Worm (Caenorhabditis elegans): ENCODE measurements around the gene R07H5.11.
"Not testable (repeated sequence)": the region's sequence is repeated elsewhere in the genome, so short reads cannot be mapped to it uniquely, and the experiment has no call there.

DNA sequence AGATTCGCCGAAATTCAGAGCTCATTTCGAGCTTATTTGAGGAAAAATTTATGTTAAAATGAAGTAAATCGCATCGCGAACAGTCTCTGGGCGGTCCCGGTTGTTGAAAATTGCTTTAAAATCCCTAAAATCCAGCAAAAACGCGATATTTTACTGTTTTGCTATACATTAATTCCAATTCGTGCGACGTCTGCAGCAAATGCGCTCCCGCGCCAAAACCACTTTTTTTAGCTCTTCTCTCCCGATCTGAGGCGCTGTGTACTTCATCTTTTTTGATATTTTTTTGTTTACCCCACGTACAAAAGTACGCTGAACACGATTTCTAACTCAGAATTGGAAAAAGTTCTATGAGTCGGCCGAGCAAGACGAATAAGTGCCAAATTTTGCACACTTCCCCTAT, 3.6 kb upstream of the R07H5.11 start, which contains the start of gene R07H5.16:
- not testable (repeated sequence) for TF ChIP-seq unc-62 (GFP tag; optimal IDR thresholded peaks at IDR 0.05); ets-4 (GFP tag; optimal IDR thresholded peaks at IDR 0.05); ekl-4 (GFP tag; IDR thresholded peaks at IDR 0.05); mes-4 (tag; optimal IDR thresholded peaks at IDR 0.05); dpl-1 (GFP tag; optimal IDR thresholded peaks at IDR 0.05); K12H6.12 (tag; optimal IDR thresholded peaks at IDR 0.05); K11D2.4 (GFP tag; IDR thresholded peaks at IDR 0.05); pha-4 (tag; optimal IDR thresholded peaks at IDR 0.05); cebp-2 (GFP tag; IDR thresholded peaks at IDR 0.05); lag-1 (GFP tag; IDR thresholded peaks at IDR 0.05); nhr-90 (tag; optimal IDR thresholded peaks at IDR 0.05); ztf-26 (tag; optimal IDR thresholded peaks at IDR 0.05)

All from whole organism, young adult.